Worm (Caenorhabditis elegans): Measurements from ENCODE around the gene cnc-7.

Gene cnc-7

DNA sequence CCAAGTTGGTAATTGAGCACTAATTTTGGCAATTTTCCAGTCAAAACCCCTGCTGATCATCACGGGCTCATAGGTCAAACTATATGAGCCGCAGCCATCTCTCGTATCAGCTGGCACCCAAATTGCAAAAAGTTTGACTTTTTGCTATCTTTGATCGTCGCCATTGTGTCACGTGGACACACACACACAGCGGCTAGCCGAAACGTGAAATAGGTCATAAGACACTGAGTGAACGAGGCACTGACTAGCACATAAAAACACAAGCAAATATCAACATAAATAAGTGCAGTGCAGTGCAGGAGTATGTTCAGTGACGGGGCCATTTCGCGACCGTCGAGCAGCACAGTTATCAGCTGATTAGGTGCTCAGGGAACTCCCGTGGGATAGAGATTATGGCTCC is 24.9 kb downstream of the cnc-7 start (continued):
- TF ChIP-seq ztf-4 (tag; optimal IDR thresholded peaks at IDR 0.05) (peak; percentile 62), xbp-1 (tag; optimal IDR thresholded peaks at IDR 0.05) (peak; percentile 38), sup-37 (GFP tag; optimal IDR thresholded peaks at IDR 0.05) (no peak), mdl-1 (tag; optimal IDR thresholded peaks at IDR 0.05) (peak in 1 of 2 experiments; percentile 98), C16A3.4 (tag; optimal IDR thresholded peaks at IDR 0.05) (peak; percentile 72), vab-15 (tag; optimal IDR thresholded peaks at IDR 0.05) (peak; percentile 42), lin-15B (tag; optimal IDR thresholded peaks at IDR 0.05) (no peak), efl-1 (optimal IDR thresholded peaks at IDR 0.05) (peak; percentile 30 to 36), efl-1 (GFP tag; optimal IDR thresholded peaks at IDR 0.05 in 1 of 2) (peak; percentile 4 to 94), aly-2 (tag; optimal IDR thresholded peaks at IDR 0.05) (no peak), lir-3 (tag; optimal IDR thresholded peaks at IDR 0.05; ENCODE audit: poor library complexity) (no peak), nhr-84 (tag; optimal IDR thresholded peaks at IDR 0.05) (no peak), fos-1 (tag; optimal IDR thresholded peaks at IDR 0.05) (peak; percentile 6), blmp-1 (tag; optimal IDR thresholded peaks at IDR 0.05) (peak; percentile 38), irx-1 (tag; optimal IDR thresholded peaks at IDR 0.05) (peak; percentile 55), hlh-4 (tag; optimal IDR thresholded peaks at IDR 0.05) (no peak), fkh-8 (tag; optimal IDR thresholded peaks at IDR 0.05) (no peak), ceh-63 (GFP tag; optimal IDR thresholded peaks at IDR 0.05) (no peak), nhr-28 (tag; optimal IDR thresholded peaks at IDR 0.05) (no peak), elt-2 (tag; optimal IDR thresholded peaks at IDR 0.05) (peak; percentile 93), lin-35 (GFP tag; optimal IDR thresholded peaks at IDR 0.05) (peak in 1 of 2 experiments; percentile 83), ets-5 (GFP tag; IDR thresholded peaks at IDR 0.05) (no peak), mep-1 (tag; optimal IDR thresholded peaks at IDR 0.05) (peak; percentile 61), skn-1 (tag; optimal IDR thresholded peaks at IDR 0.05) (peak; percentile 37), alr-1 (tag; optimal IDR thresholded peaks at IDR 0.05; ENCODE audit: borderline replicate concordance) (no peak), lin-14 (GFP tag; optimal IDR thresholded peaks at IDR 0.05) (peak; percentile 90), egl-13 (tag; optimal IDR thresholded peaks at IDR 0.05) (no peak), hlh-17 (GFP tag; optimal IDR thresholded peaks at IDR 0.05; ENCODE audit: borderline replicate concordance) (no peak), unc-62 (GFP tag; optimal IDR thresholded peaks at IDR 0.05) (no peak), snu-23 (GFP tag; optimal IDR thresholded peaks at IDR 0.05) (peak; percentile 71), rnt-1 (tag; optimal IDR thresholded peaks at IDR 0.05) (peak; percentile 47), sptf-1 (tag; optimal IDR thresholded peaks at IDR 0.05) (no peak), unc-130 (tag; optimal IDR thresholded peaks at IDR 0.05) (peak; percentile 93), lin-39 (tag; optimal IDR thresholded peaks at IDR 0.05) (no peak), zip-4 (GFP tag; optimal IDR thresholded peaks at IDR 0.05) (peak; percentile 14)

ce11 chrV:20419643-20420042 is 25.8 kb downstream of the cnc-7 start:
- peak; percentile 4 for TF ChIP-seq nhr-71 (tag; optimal IDR thresholded peaks at IDR 0.05)
- no peak for TF ChIP-seq nhr-237 (tag; optimal IDR thresholded peaks at IDR 0.05)
- TF ChIP-seq lin-14 (GFP tag; optimal IDR thresholded peaks at IDR 0.05), result peak; percentile 15
- peak; percentile 48 for TF ChIP-seq nhr-85 (tag)
- TF ChIP-seq nhr-20 (tag; optimal IDR thresholded peaks at IDR 0.05), result no peak
- TF ChIP-seq ztf-11 (tag; optimal IDR thresholded peaks at IDR 0.05), result no peak
- peak; percentile 44 for TF ChIP-seq pax-3 (tag; optimal IDR thresholded peaks at IDR 0.05)

- TF ChIP-seq snpc-4 (tag; optimal IDR thresholded peaks at IDR 0.05) (no peak), C16A3.4 (tag; optimal IDR thresholded peaks at IDR 0.05) (peak; percentile 23), fkh-4 (tag; optimal IDR thresholded peaks at IDR 0.05; ENCODE audit: borderline replicate concordance) (no peak), unc-86 (tag; optimal IDR thresholded peaks at IDR 0.05) (no peak), lin-13 (GFP tag; optimal IDR thresholded peaks at IDR 0.05) (no peak), unc-98 (GFP tag; IDR thresholded peaks at IDR 0.05) (no peak), nhr-47 (tag; optimal IDR thresholded peaks at IDR 0.05) (no peak), dpl-1 (GFP tag; optimal IDR thresholded peaks at IDR 0.05) (peak in 2 of 3 experiments; percentile 5 to 35), zip-4 (GFP tag; optimal IDR thresholded peaks at IDR 0.05) (no peak), pax-3 (tag; optimal IDR thresholded peaks at IDR 0.05) (no peak), aly-2 (tag; optimal IDR thresholded peaks at IDR 0.05) (no peak), blmp-1 (tag; optimal IDR thresholded peaks at IDR 0.05) (peak; percentile 75), isw-1 (GFP tag; IDR thresholded peaks at IDR 0.05) (no peak), lin-14 (GFP tag; optimal IDR thresholded peaks at IDR 0.05) (peak; percentile 66), hpl-2 (GFP tag; optimal IDR thresholded peaks at IDR 0.05) (no peak), nhr-77 (tag; optimal IDR thresholded peaks at IDR 0.05) (no peak), nhr-71 (tag; optimal IDR thresholded peaks at IDR 0.05) (peak; percentile 8), lin-15B (tag; optimal IDR thresholded peaks at IDR 0.05) (no peak), vab-15 (tag; optimal IDR thresholded peaks at IDR 0.05) (no peak), nhr-11 (tag; optimal IDR thresholded peaks at IDR 0.05) (no peak)
Observed at ce11 chrV:20422738-20423137, 28.9 kb downstream of the cnc-7 start.
